Worm (Caenorhabditis elegans): ENCODE measurements around the gene F53A2.3.

ce11 chrIII:13376304-13376760 lies 36.8 kb upstream of the F53A2.3 start, which contains the start of gene lis-1:
- TF ChIP-seq F22D6.2 (tag; optimal IDR thresholded peaks at IDR 0.05) (no peak), D2030.7 (GFP tag; IDR thresholded peaks at IDR 0.05) (no peak), madf-10 (tag; optimal IDR thresholded peaks at IDR 0.05) (no peak), somi-1 (GFP tag; optimal IDR thresholded peaks at IDR 0.05) (no peak), let-607 (tag; optimal IDR thresholded peaks at IDR 0.05) (no peak)

All from whole organism, young adult.